Fruit fly (Drosophila melanogaster): ENCODE results near the gene Bfc.
"Not testable (repeated sequence)": the region's sequence is repeated elsewhere in the genome, so short reads cannot be mapped to it uniquely, and the experiment has no call there.

The Bfc gene

DNA sequence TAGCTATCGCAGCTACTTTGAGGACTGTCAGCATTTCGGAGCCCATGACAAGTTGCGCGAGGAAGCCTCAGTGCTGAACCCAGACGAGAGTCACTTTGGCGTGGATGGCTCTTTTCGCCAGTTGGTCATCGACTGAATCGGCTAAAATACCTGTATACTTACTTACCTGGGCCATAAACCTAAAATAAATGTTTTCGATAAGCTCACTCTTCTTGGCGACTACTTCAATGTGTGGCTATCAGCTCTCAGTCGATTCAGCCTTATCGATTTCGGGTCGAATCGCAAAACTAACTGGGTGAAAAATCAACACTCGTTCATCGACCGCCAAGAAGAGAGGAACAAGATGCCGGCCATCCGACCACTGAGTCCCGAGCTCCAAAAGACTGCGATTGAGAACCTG lies 16.7 kb upstream of the Bfc start, which contains the start of gene CG33966:
TSS of gene CG33966 (plus strand) at position 301 of the 400 bp plus-strand sequence.
- no peak for TF ChIP-seq sage (GFP tag; optimal IDR thresholded peaks at IDR 0.05)

DNA sequence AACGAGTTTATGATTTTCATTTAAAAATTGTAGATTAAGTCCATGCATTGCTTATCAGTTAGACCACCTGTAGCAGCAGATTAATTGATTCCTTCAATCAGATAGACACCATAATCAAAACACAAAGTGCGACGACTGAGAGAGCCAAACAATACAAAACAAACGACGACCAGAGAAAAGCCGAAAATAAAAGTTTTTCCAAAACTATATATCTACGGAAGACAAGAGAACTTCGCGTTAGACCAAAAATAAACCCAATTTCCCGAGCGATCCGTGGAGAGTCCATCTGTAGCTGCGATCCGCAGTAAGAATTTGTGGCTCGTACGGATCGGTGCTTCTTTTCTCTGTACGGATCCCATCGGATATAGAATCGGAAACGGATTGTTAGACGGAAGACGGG lies 15.1 kb upstream of the Bfc start, which contains the start of gene galene:
TSS of gene galene (plus strand) at position 301 of the 400 bp plus-strand sequence.
- TF ChIP-seq sage (GFP tag; optimal IDR thresholded peaks at IDR 0.05) (no peak), dl (GFP tag; optimal IDR thresholded peaks at IDR 0.05; ENCODE audit: insufficient read depth in 1 of 2, partially characterized antibody in 2 of 2) (no peak), rgr (GFP tag; optimal IDR thresholded peaks at IDR 0.05) (no peak), usp (GFP tag; optimal IDR thresholded peaks at IDR 0.05) (no peak), dmrt93B (GFP tag; optimal IDR thresholded peaks at IDR 0.05) (no peak), sv (GFP tag; optimal IDR thresholded peaks at IDR 0.05) (no peak), psq (GFP tag; optimal IDR thresholded peaks at IDR 0.05) (no peak), foxo (GFP tag; optimal IDR thresholded peaks at IDR 0.05) (no peak), ey (GFP tag; optimal IDR thresholded peaks at IDR 0.05) (no peak), dsf (GFP tag; optimal IDR thresholded peaks at IDR 0.05; ENCODE audit: borderline replicate concordance) (no peak), Jra (GFP tag; optimal IDR thresholded peaks at IDR 0.05) (no peak), pan (optimal IDR thresholded peaks at IDR 0.05) (no peak), N (GFP tag; optimal IDR thresholded peaks at IDR 0.05) (no peak)

DNA sequence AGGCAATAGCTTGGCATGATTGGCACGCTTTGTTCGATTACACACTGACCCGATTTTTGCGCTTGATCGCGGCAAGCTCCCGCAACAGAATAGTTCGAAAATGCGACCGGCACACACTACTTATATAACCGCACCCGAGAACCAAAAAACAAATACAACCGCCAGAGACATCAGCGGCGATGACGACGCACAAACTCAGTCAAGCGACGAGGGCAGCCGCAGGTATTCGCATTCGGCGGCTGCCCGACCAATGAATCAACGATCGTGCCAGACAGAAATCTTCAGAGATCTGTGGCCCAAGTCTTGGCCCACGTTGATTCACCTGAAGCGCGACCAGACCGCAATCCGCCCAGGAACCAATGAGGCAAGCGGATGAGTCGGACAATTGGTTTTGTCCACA lies 12.3 kb upstream of the Bfc start, which contains the start of gene CG9192:
TSS of gene CG9192 (minus strand) at position 101 of the 400 bp plus-strand sequence.
- TF ChIP-seq h (GFP tag; optimal IDR thresholded peaks at IDR 0.05), result no peak
- TF ChIP-seq dl (GFP tag; optimal IDR thresholded peaks at IDR 0.05; ENCODE audit: insufficient read depth in 1 of 2, partially characterized antibody in 2 of 2), result no peak
- TF ChIP-seq tai (GFP tag; optimal IDR thresholded peaks at IDR 0.05), result no peak
- TF ChIP-seq Hnf4 (GFP tag; optimal IDR thresholded peaks at IDR 0.05), result no peak

DNA sequence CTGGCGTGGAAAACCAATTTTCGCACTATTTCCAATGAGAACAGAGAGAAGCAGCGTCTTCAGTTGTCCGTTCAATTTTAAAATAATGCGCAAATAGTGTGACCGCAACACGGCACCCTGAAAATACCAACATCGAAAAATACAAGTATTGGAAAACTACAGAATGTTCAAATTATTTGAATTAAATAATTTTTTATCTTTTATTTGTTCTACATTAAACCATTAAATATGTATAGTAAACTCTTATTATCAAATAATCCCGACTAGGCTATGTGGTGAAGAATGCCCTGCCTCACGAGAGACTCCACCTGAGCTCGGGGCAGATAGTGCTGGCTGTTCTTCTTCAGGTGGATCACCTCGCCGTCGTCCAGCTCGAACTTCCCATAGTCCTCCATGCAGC lies 4.7 kb upstream of the Bfc start, which contains the start of gene Klp61F:
TSS of gene Klp61F (minus strand) at position 101 of the 400 bp plus-strand sequence.
- TF ChIP-seq Dfd, psq, Hnf4 (GFP tag; optimal IDR thresholded peaks at IDR 0.05): not testable (repeated sequence)

DNA sequence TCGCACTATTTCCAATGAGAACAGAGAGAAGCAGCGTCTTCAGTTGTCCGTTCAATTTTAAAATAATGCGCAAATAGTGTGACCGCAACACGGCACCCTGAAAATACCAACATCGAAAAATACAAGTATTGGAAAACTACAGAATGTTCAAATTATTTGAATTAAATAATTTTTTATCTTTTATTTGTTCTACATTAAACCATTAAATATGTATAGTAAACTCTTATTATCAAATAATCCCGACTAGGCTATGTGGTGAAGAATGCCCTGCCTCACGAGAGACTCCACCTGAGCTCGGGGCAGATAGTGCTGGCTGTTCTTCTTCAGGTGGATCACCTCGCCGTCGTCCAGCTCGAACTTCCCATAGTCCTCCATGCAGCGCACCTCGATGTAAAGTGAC lies 3.7 kb upstream of the Bfc start, which contains the start of gene CG32318:
TSS of gene CG32318 (minus strand) at position 101 of the 400 bp plus-strand sequence.
- not testable (repeated sequence) for TF ChIP-seq Dfd, Hnf4, foxo (GFP tag; optimal IDR thresholded peaks at IDR 0.05)

DNA sequence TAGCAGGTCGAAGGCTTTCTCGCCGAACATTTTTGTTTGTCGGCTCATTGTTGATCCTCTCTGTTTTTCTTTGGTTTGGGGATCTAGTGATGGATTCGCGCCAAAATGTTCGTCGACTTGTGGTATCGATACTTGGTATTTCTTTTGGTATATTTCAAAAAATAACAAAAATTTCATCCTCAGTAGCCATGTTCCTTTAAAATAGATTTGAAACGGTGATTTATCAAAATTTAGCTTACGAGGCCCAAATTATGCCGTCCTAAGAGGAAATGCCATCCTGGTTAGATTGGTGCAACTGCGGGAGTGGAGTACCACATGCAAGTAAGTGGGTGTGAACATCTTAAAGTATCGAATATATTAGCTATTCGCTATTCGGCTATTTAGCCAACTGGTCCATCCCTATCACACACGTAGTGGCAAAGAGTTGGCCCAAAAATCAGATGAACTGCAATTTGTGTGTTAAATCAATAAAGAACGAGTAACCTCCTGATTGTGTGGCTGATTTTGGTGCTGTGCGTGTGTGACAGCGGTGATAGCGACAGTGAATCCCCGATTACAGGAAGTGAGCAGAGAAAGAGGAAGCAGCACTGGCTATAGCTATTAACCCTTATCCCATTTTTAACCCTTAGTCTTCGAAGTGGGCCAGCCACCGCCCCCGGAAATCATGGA lies 2.7 kb upstream of the Bfc start, which contains the start of the genes Psf1 and Sac1:
TSS of gene Psf1 (minus strand) at position 51 of the 669 bp plus-strand sequence.
TSS of gene Sac1 (plus strand) at position 191 of the 669 bp plus-strand sequence.
- TF ChIP-seq Mio (GFP tag; optimal IDR thresholded peaks at IDR 0.05) (no peak), ey (GFP tag; optimal IDR thresholded peaks at IDR 0.05) (peak; percentile 41), Vsx2 (GFP tag; optimal IDR thresholded peaks at IDR 0.05; ENCODE audit: partially characterized antibody) (no peak), CrebA (GFP tag; optimal IDR thresholded peaks at IDR 0.05; ENCODE audit: borderline replicate concordance) (no peak), GATAd (GFP tag; optimal IDR thresholded peaks at IDR 0.05) (no peak), HLH106 (tag; optimal IDR thresholded peaks at IDR 0.05) (peak; percentile 55), psq (GFP tag; optimal IDR thresholded peaks at IDR 0.05) (peak; percentile 38), dmrt93B (GFP tag; optimal IDR thresholded peaks at IDR 0.05) (peak; percentile 19), sv (GFP tag; optimal IDR thresholded peaks at IDR 0.05) (peak; percentile 37), Myc (optimal IDR thresholded peaks at IDR 0.05) (peak; percentile 53), rgr (GFP tag; optimal IDR thresholded peaks at IDR 0.05) (peak; percentile 44), CG9705 (GFP tag; optimal IDR thresholded peaks at IDR 0.05) (no peak), lola (GFP tag; optimal IDR thresholded peaks at IDR 0.05) (no peak), foxo (GFP tag; optimal IDR thresholded peaks at IDR 0.05) (peak in 1 of 2 experiments; percentile 50), woc (GFP tag; optimal IDR thresholded peaks at IDR 0.05) (peak; percentile 60), Sp1 (GFP tag; optimal IDR thresholded peaks at IDR 0.05) (peak; percentile 30), h (GFP tag; optimal IDR thresholded peaks at IDR 0.05) (peak; percentile 5), fru (GFP tag; optimal IDR thresholded peaks at IDR 0.05) (peak; percentile 8), Rel (GFP tag; optimal IDR thresholded peaks at IDR 0.05) (no peak), Rel (tag; optimal IDR thresholded peaks at IDR 0.05) (peak; percentile 73)

All from whole organism, wandering third instar larva.